Fruit fly (Drosophila melanogaster): ENCODE data around the gene SP1029.
A peak's percentile ranks its signal among the peaks of the same experiment; 100 is the strongest.

Gene SP1029

dm6 chr3R:29210542-29211393 is 39.5 kb downstream of the SP1029 start (continued):
- TF ChIP-seq Oli (tag; optimal IDR thresholded peaks at IDR 0.05): peak; percentile 20
- peak; percentile 40 for TF ChIP-seq corto (GFP tag; optimal IDR thresholded peaks at IDR 0.05)
- TF ChIP-seq Opbp (GFP tag; IDR thresholded peaks at IDR 0.05; ENCODE audit: partially characterized antibody): no peak
- no peak for TF ChIP-seq CG12659 (GFP tag; optimal IDR thresholded peaks at IDR 0.05)
- TF ChIP-seq CG7556 (GFP tag; optimal IDR thresholded peaks at IDR 0.05): peak; percentile 14
- peak; percentile 6 for TF ChIP-seq CG8388 (GFP tag; optimal IDR thresholded peaks at IDR 0.05)
- no peak for TF ChIP-seq CG13123 (GFP tag; optimal IDR thresholded peaks at IDR 0.05)
- no peak for TF ChIP-seq CG11456 (GFP tag; IDR thresholded peaks at IDR 0.05)
- no peak for TF ChIP-seq CG14860 (GFP tag; IDR thresholded peaks at IDR 0.05; ENCODE audit: partially characterized antibody)
- TF ChIP-seq Hand (GFP tag; optimal IDR thresholded peaks at IDR 0.05): no peak
- TF ChIP-seq CG14965 (GFP tag; optimal IDR thresholded peaks at IDR 0.05; ENCODE audit: borderline replicate concordance): no peak
- TF ChIP-seq CG5245 (GFP tag; optimal IDR thresholded peaks at IDR 0.05): no peak
- TF ChIP-seq schlank (tag; optimal IDR thresholded peaks at IDR 0.05): no peak
- no peak for TF ChIP-seq B-H2 (GFP tag; optimal IDR thresholded peaks at IDR 0.05)
- no peak for TF ChIP-seq Hmr (GFP tag; optimal IDR thresholded peaks at IDR 0.05)
- no peak for TF ChIP-seq pum (GFP tag; optimal IDR thresholded peaks at IDR 0.05)
- peak; percentile 82 for TF ChIP-seq crol (GFP tag; IDR thresholded peaks at IDR 0.05)
- TF ChIP-seq fd64A (GFP tag; optimal IDR thresholded peaks at IDR 0.05): no peak
- peak; percentile 4 for TF ChIP-seq CG15601 (tag; optimal IDR thresholded peaks at IDR 0.05)
- TF ChIP-seq esg (GFP tag; conservative IDR thresholded peaks at IDR 0.05): no peak
- peak; percentile 95 for TF ChIP-seq kni (GFP tag; optimal IDR thresholded peaks at IDR 0.05)
- peak; percentile 4 for TF ChIP-seq Camta (GFP tag; optimal IDR thresholded peaks at IDR 0.05)
- no peak for TF ChIP-seq E2f1 (GFP tag; IDR thresholded peaks at IDR 0.05)
- TF ChIP-seq oc (tag; optimal IDR thresholded peaks at IDR 0.05): no peak
- TF ChIP-seq Asciz (GFP tag; optimal IDR thresholded peaks at IDR 0.05): no peak
- TF ChIP-seq lilli (GFP tag; optimal IDR thresholded peaks at IDR 0.05): no peak
- no peak for TF ChIP-seq salm (tag; optimal IDR thresholded peaks at IDR 0.05)
- no peak for TF ChIP-seq CG7786 (GFP tag; optimal IDR thresholded peaks at IDR 0.05)
- TF ChIP-seq da (GFP tag; optimal IDR thresholded peaks at IDR 0.05): no peak
- TF ChIP-seq CG12769 (tag; optimal IDR thresholded peaks at IDR 0.05): peak; percentile 93
- no peak for TF ChIP-seq pan (optimal IDR thresholded peaks at IDR 0.05)
- no peak for TF ChIP-seq pan (GFP tag; optimal IDR thresholded peaks at IDR 0.05 in 1 of 2, IDR thresholded peaks at IDR 0.05 in 1 of 2)
- no peak for TF ChIP-seq Taf1 (GFP tag; IDR thresholded peaks at IDR 0.05)
- TF ChIP-seq CG17328 (GFP tag; IDR thresholded peaks at IDR 0.05): 0 out of 2 replicates have a peak, but pooled peaks have one; percentile 35
- TF ChIP-seq CG32772 (GFP tag; IDR thresholded peaks at IDR 0.05): peak; percentile 60
- 0 out of 2 replicates have a peak, but pooled peaks have one; percentile 8 for TF ChIP-seq CG4404 (GFP tag; IDR thresholded peaks at IDR 0.05)
- no peak for TF ChIP-seq nau (GFP tag; optimal IDR thresholded peaks at IDR 0.05)
- TF ChIP-seq bsh (GFP tag; optimal IDR thresholded peaks at IDR 0.05): peak; percentile 53 to 54
- TF ChIP-seq CG1792 (GFP tag; optimal IDR thresholded peaks at IDR 0.05): no peak
- TF ChIP-seq gsb (GFP tag; IDR thresholded peaks at IDR 0.05): no peak
- TF ChIP-seq tio (GFP tag; optimal IDR thresholded peaks at IDR 0.05): no peak
- peak; percentile 47 for TF ChIP-seq CG18262 (tag; optimal IDR thresholded peaks at IDR 0.05)
- no peak for TF ChIP-seq otp (GFP tag; IDR thresholded peaks at IDR 0.05)
- TF ChIP-seq CG15269 (tag; optimal IDR thresholded peaks at IDR 0.05): no peak
- no peak for TF ChIP-seq Optix (GFP tag; IDR thresholded peaks at IDR 0.05)
- no peak for TF ChIP-seq Eip74EF (GFP tag; optimal IDR thresholded peaks at IDR 0.05)
- no peak for TF ChIP-seq CG11398 (GFP tag; optimal IDR thresholded peaks at IDR 0.05)
- TF ChIP-seq CG2116 (GFP tag; optimal IDR thresholded peaks at IDR 0.05): no peak
